Fruit fly (Drosophila melanogaster): Measurements from ENCODE around the gene mAcon1.

dm6 chr2L:21168295-21169159 lies at the start of gene mAcon1, which contains the start of the genes CG43345 and CG43346:
- TF ChIP-seq CG17806 (tag; optimal IDR thresholded peaks at IDR 0.05) (peak; percentile 52), CG34367 (tag; optimal IDR thresholded peaks at IDR 0.05) (no peak), rn (GFP tag; IDR thresholded peaks at IDR 0.05) (no peak), CG8159 (tag; optimal IDR thresholded peaks at IDR 0.05) (peak; percentile 76), Ets98B (GFP tag; IDR thresholded peaks at IDR 0.05) (no peak), CG4496 (GFP tag; IDR thresholded peaks at IDR 0.05) (peak; percentile 34; the same call in 1 of the 3 replicates), CG10348 (GFP tag; IDR thresholded peaks at IDR 0.05) (0 out of 2 replicates have a peak, but pooled peaks have one; percentile 42)
